Worm (Caenorhabditis elegans): ENCODE measurements around the gene nhr-90.

nhr-90 gene

ce11 chrV:610217-610616, at the start of gene nhr-90:
TSS of gene nhr-90 (plus strand) at chrV:610512.
- no peak for TF ChIP-seq nhr-28 (tag; optimal IDR thresholded peaks at IDR 0.05)
- no peak for TF ChIP-seq mls-2 (tag; optimal IDR thresholded peaks at IDR 0.05)
- no peak for TF ChIP-seq lin-32 (GFP tag; optimal IDR thresholded peaks at IDR 0.05)
- no peak for TF ChIP-seq lsy-2 (tag; optimal IDR thresholded peaks at IDR 0.05)
- no peak for TF ChIP-seq nhr-12 (tag; optimal IDR thresholded peaks at IDR 0.05)
- TF ChIP-seq M03D4.4 (tag; optimal IDR thresholded peaks at IDR 0.05) = no peak
- no peak for TF ChIP-seq lin-13 (tag; optimal IDR thresholded peaks at IDR 0.05)
- TF ChIP-seq ceh-39 (tag; optimal IDR thresholded peaks at IDR 0.05) = no peak

- no peak for TF ChIP-seq lsy-2 (tag; optimal IDR thresholded peaks at IDR 0.05)
- no peak for TF ChIP-seq cnd-1 (tag; optimal IDR thresholded peaks at IDR 0.05)
- no peak for TF ChIP-seq hlh-1 (tag; optimal IDR thresholded peaks at IDR 0.05)
- no peak for TF ChIP-seq M03D4.4 (tag; optimal IDR thresholded peaks at IDR 0.05)
- TF ChIP-seq zip-8 (tag; optimal IDR thresholded peaks at IDR 0.05) = no peak
- TF ChIP-seq flh-1 (GFP tag; optimal IDR thresholded peaks at IDR 0.05) = no peak
- no peak for TF ChIP-seq nhr-76 (tag; optimal IDR thresholded peaks at IDR 0.05)
- no peak for TF ChIP-seq drap-1 (GFP tag; optimal IDR thresholded peaks at IDR 0.05)
- no peak for TF ChIP-seq unc-120 (tag; optimal IDR thresholded peaks at IDR 0.05; ENCODE audit: poor library complexity, severe bottlenecking)
- no peak for TF ChIP-seq elt-3 (tag; optimal IDR thresholded peaks at IDR 0.05)
- no peak for TF ChIP-seq sptf-1 (tag; optimal IDR thresholded peaks at IDR 0.05)
- no peak for TF ChIP-seq unc-62 (GFP tag; optimal IDR thresholded peaks at IDR 0.05)
- no peak for TF ChIP-seq ces-1 (GFP tag; optimal IDR thresholded peaks at IDR 0.05)
- no peak for TF ChIP-seq elt-1 (tag; optimal IDR thresholded peaks at IDR 0.05; ENCODE audit: borderline replicate concordance, insufficient read depth)
- no peak for TF ChIP-seq nhr-28 (tag; optimal IDR thresholded peaks at IDR 0.05)
- TF ChIP-seq lin-13 (tag; optimal IDR thresholded peaks at IDR 0.05) = no peak
- no peak for TF ChIP-seq nhr-12 (tag; optimal IDR thresholded peaks at IDR 0.05)
Observed at ce11 chrV:562834-563233, 47.5 kb upstream of the nhr-90 start, which contains the start of gene C14C6.2. TSS of gene C14C6.2 (plus strand) at chrV:563134.

ce11 chrV:565984-566383, 44.3 kb upstream of the nhr-90 start, which contains the start of gene sri-73:
TSS of gene sri-73 (minus strand) at chrV:566084.
- TF ChIP-seq ceh-83 (GFP tag; optimal IDR thresholded peaks at IDR 0.05) = no peak
- no peak for TF ChIP-seq sptf-1 (tag; optimal IDR thresholded peaks at IDR 0.05)
- TF ChIP-seq blmp-1 (tag; optimal IDR thresholded peaks at IDR 0.05) = no peak
- TF ChIP-seq flh-1 (GFP tag; optimal IDR thresholded peaks at IDR 0.05) = no peak
- TF ChIP-seq nhr-76 (tag; optimal IDR thresholded peaks at IDR 0.05) = no peak
- TF ChIP-seq tbx-8 (GFP tag; optimal IDR thresholded peaks at IDR 0.05) = no peak
- TF ChIP-seq bed-3 (GFP tag; optimal IDR thresholded peaks at IDR 0.05) = no peak
- TF ChIP-seq drap-1 (GFP tag; optimal IDR thresholded peaks at IDR 0.05) = no peak
- TF ChIP-seq elt-3 (tag; optimal IDR thresholded peaks at IDR 0.05) = no peak
- no peak for TF ChIP-seq lsy-2 (tag; optimal IDR thresholded peaks at IDR 0.05)
- TF ChIP-seq M03D4.4 (tag; optimal IDR thresholded peaks at IDR 0.05) = no peak
- no peak for TF ChIP-seq pha-4 (tag; optimal IDR thresholded peaks at IDR 0.05)
- no peak for TF ChIP-seq sem-2 (GFP tag; optimal IDR thresholded peaks at IDR 0.05)

- TF ChIP-seq nhr-237 (tag; optimal IDR thresholded peaks at IDR 0.05) (no peak), M03D4.4 (tag; optimal IDR thresholded peaks at IDR 0.05) (no peak), ceh-83 (GFP tag; optimal IDR thresholded peaks at IDR 0.05) (no peak), flh-1 (GFP tag; optimal IDR thresholded peaks at IDR 0.05) (no peak), ceh-43 (GFP tag; optimal IDR thresholded peaks at IDR 0.05) (no peak), ham-2 (GFP tag; optimal IDR thresholded peaks at IDR 0.05) (no peak), lin-13 (tag; optimal IDR thresholded peaks at IDR 0.05) (no peak), pha-4 (tag; optimal IDR thresholded peaks at IDR 0.05) (no peak), elt-3 (tag; optimal IDR thresholded peaks at IDR 0.05) (no peak), mab-5 (tag; optimal IDR thresholded peaks at IDR 0.05) (no peak), ces-1 (GFP tag; optimal IDR thresholded peaks at IDR 0.05) (no peak), hlh-1 (tag; optimal IDR thresholded peaks at IDR 0.05) (no peak), ztf-11 (tag; optimal IDR thresholded peaks at IDR 0.05) (no peak), bed-3 (GFP tag; optimal IDR thresholded peaks at IDR 0.05) (no peak), unc-39 (tag; optimal IDR thresholded peaks at IDR 0.05) (no peak)
Observed at ce11 chrV:568105-568504, 42.2 kb upstream of the nhr-90 start, which contains the start of gene sri-72. TSS of gene sri-72 (minus strand) at chrV:568205.

ce11 chrV:574639-575038, 35.7 kb upstream of the nhr-90 start, which contains the start of gene C14C6.13:
TSS of gene C14C6.13 (minus strand) at chrV:574739.
- no peak for TF ChIP-seq ceh-83 (GFP tag; optimal IDR thresholded peaks at IDR 0.05)
- no peak for TF ChIP-seq cnd-1 (tag; optimal IDR thresholded peaks at IDR 0.05)
- TF ChIP-seq mls-2 (tag; optimal IDR thresholded peaks at IDR 0.05) = no peak
- no peak for TF ChIP-seq zip-8 (tag; optimal IDR thresholded peaks at IDR 0.05)
- no peak for TF ChIP-seq nhr-2 (tag; optimal IDR thresholded peaks at IDR 0.05)
- TF ChIP-seq unc-120 (tag; optimal IDR thresholded peaks at IDR 0.05; ENCODE audit: poor library complexity, severe bottlenecking) = no peak
- TF ChIP-seq unc-62 (GFP tag; optimal IDR thresholded peaks at IDR 0.05) = no peak
- TF ChIP-seq nhr-237 (tag; optimal IDR thresholded peaks at IDR 0.05) = no peak
- TF ChIP-seq mab-5 (tag; optimal IDR thresholded peaks at IDR 0.05) = no peak
- TF ChIP-seq ham-2 (GFP tag; optimal IDR thresholded peaks at IDR 0.05) = no peak
- no peak for TF ChIP-seq unc-39 (tag; optimal IDR thresholded peaks at IDR 0.05)
- TF ChIP-seq ceh-43 (GFP tag; optimal IDR thresholded peaks at IDR 0.05) = no peak
- TF ChIP-seq blmp-1 (tag; optimal IDR thresholded peaks at IDR 0.05) = no peak
- TF ChIP-seq lin-13 (tag; optimal IDR thresholded peaks at IDR 0.05) = no peak
- no peak for TF ChIP-seq sem-2 (GFP tag; optimal IDR thresholded peaks at IDR 0.05)
- no peak for TF ChIP-seq nhr-76 (tag; optimal IDR thresholded peaks at IDR 0.05)
- no peak for TF ChIP-seq bed-3 (GFP tag; optimal IDR thresholded peaks at IDR 0.05)

Data from whole organism, mixed stage, embryonic.